Fruit fly (Drosophila melanogaster) whole organism, embryonic: Measurements from ENCODE around the gene mRpL20.

Source experiments
- Atf3 ChIP-seq: fragments of 200-800 bp; sonication (Bioruptor generic); optimal IDR thresholded peaks from 3 replicates; lab custom pipeline; 2016; ENCODE audit warnings: missing biosample characterization, missing genetic modification characterization
- Awh ChIP-seq: fragments of 200-800 bp; sonication (Bioruptor generic); IDR thresholded peaks from 2 replicates; pipeline ENCODE4, ENCODE4 v1.3.6; 2022; ENCODE audit warnings: missing biosample characterization, missing genetic modification characterization
- CG11398 ChIP-seq: fragments of 200-800 bp; sonication (Bioruptor generic); optimal IDR thresholded peaks from 2 replicates; lab custom pipeline; 2016; ENCODE audit warnings: missing biosample characterization, missing genetic modification characterization
- CG11695 ChIP-seq: fragments of 200-800 bp; sonication (Bioruptor generic); IDR thresholded peaks from 3 replicates; pipeline ENCODE4 v1.3.6; 2022; ENCODE audit warnings: missing biosample characterization, missing genetic modification characterization
- CG12071 ChIP-seq: fragments of 200-800 bp; sonication (Bioruptor generic); optimal IDR thresholded peaks from 3 replicates; lab custom pipeline; 2018; ENCODE audit warnings: missing biosample characterization, mild to moderate bottlenecking, missing genetic modification characterization
- CG12744 ChIP-seq: fragments of 200-800 bp; sonication (Bioruptor generic); optimal IDR thresholded peaks from 2 replicates; lab custom pipeline; 2016; ENCODE audit warnings: missing biosample characterization, missing genetic modification characterization
- CG13624 ChIP-seq: fragments of 200-800 bp; sonication (Bioruptor generic); optimal IDR thresholded peaks from 2 replicates; lab custom pipeline; 2016; ENCODE audit warnings: missing biosample characterization, missing genetic modification characterization
- CG13894 ChIP-seq: fragments of 200-800 bp; sonication (Bioruptor generic); optimal IDR thresholded peaks from 3 replicates; lab custom pipeline; 2018; ENCODE audit warnings: missing biosample characterization, mild to moderate bottlenecking, missing genetic modification characterization, moderate library complexity
- CG17912 ChIP-seq: fragments of 200-800 bp; sonication (Bioruptor generic); optimal IDR thresholded peaks from 2 replicates; lab custom pipeline; 2018; ENCODE audit warnings: missing biosample characterization, mild to moderate bottlenecking, missing genetic modification characterization
- CG18011 ChIP-seq: fragments of 200-800 bp; sonication (Bioruptor generic); optimal IDR thresholded peaks from 2 replicates; lab custom pipeline; 2017; ENCODE audit warnings: missing biosample characterization, missing genetic modification characterization, mild to moderate bottlenecking, moderate library complexity, missing genotype
- CG2678 ChIP-seq: fragments of 200-800 bp; sonication (Bioruptor generic); optimal IDR thresholded peaks from 3 replicates; lab custom pipeline; 2019; ENCODE audit warnings: missing biosample characterization, mild to moderate bottlenecking, missing genetic modification characterization, moderate library complexity
- CG33213 ChIP-seq: fragments of 200-800 bp; sonication (Bioruptor generic); optimal IDR thresholded peaks from 3 replicates; lab custom pipeline; 2016; ENCODE audit warnings: missing biosample characterization, missing genetic modification characterization
- CG3407 ChIP-seq: fragments of 200-800 bp; sonication (Bioruptor generic); optimal IDR thresholded peaks from 2 replicates; lab custom pipeline; 2018; ENCODE audit warnings: missing biosample characterization, mild to moderate bottlenecking, missing genetic modification characterization
- CG3995 ChIP-seq: fragments of 200-800 bp; sonication (Bioruptor generic); optimal IDR thresholded peaks from 3 replicates; lab custom pipeline; 2016; ENCODE audit warnings: missing biosample characterization, missing genetic modification characterization
- CG42726 ChIP-seq: fragments of 200-800 bp; sonication (Bioruptor generic); IDR thresholded peaks from 2 replicates; pipeline ENCODE4 v1.3.6; 2022; ENCODE audit warnings: missing biosample characterization, missing genetic modification characterization; ENCODE audit not compliant: partially characterized antibody
- CG6791 ChIP-seq: fragments of 200-800 bp; sonication (Bioruptor generic); IDR thresholded peaks from 3 replicates; pipeline ENCODE4 v1.3.6; 2022; ENCODE audit warnings: missing biosample characterization, missing genetic modification characterization; ENCODE audit not compliant: partially characterized antibody
- CG8281 ChIP-seq: fragments of 200-800 bp; sonication (Bioruptor generic); optimal IDR thresholded peaks from 2 replicates; lab custom pipeline; 2018; ENCODE audit warnings: missing biosample characterization, mild to moderate bottlenecking, missing genetic modification characterization, moderate library complexity
- CG8388 ChIP-seq: fragments of 200-800 bp; sonication (Bioruptor generic); optimal IDR thresholded peaks from 2 replicates; lab custom pipeline; 2019; ENCODE audit warnings: missing biosample characterization, mild to moderate bottlenecking, missing genetic modification characterization, moderate library complexity
- CoRest ChIP-seq: fragments of 200-800 bp; sonication (Bioruptor generic); optimal IDR thresholded peaks from 3 replicates; lab custom pipeline; 2018; ENCODE audit warnings: missing biosample characterization, mild to moderate bottlenecking, missing genetic modification characterization, moderate library complexity
- Deaf1 ChIP-seq: fragments of 200-800 bp; optimal IDR thresholded peaks from 3 replicates; lab custom pipeline; 2019; ENCODE audit warnings: missing biosample characterization, mild to moderate bottlenecking, missing genetic modification characterization, moderate library complexity
- Dll ChIP-seq: fragments of 200-800 bp; sonication (Bioruptor generic); IDR thresholded peaks from 4 replicates; pipeline ENCODE4 v1.3.6; 2022; ENCODE audit warnings: missing biosample characterization, missing genetic modification characterization; ENCODE audit not compliant: partially characterized antibody
- Dp ChIP-seq: fragments of 200-800 bp; sonication (Bioruptor generic); optimal IDR thresholded peaks from 2 replicates; lab custom pipeline; 2018; ENCODE audit warnings: missing biosample characterization, mild to moderate bottlenecking, missing genetic modification characterization, moderate library complexity
- Eip74EF ChIP-seq, 2 experiments: fragments of 200-800 bp in 1 of 2; fragments of >200 bp in 1 of 2; sonication (Bioruptor generic) in 1 of 2; optimal IDR thresholded peaks; 2 replicates each; lab custom pipeline; 2017 to 2019; ENCODE audit warnings: missing biosample characterization in 2 of 2, missing genetic modification characterization in 2 of 2, mild to moderate bottlenecking in 1 of 2, moderate library complexity in 1 of 2
- HmgD ChIP-seq: fragments of 200-800 bp; sonication (Bioruptor generic); optimal IDR thresholded peaks from 3 replicates; lab custom pipeline; 2016; ENCODE audit warnings: missing biosample characterization, missing genetic modification characterization
- Hr3 ChIP-seq: fragments of 200-800 bp; sonication (Bioruptor generic); optimal IDR thresholded peaks from 3 replicates; lab custom pipeline; 2016; ENCODE audit warnings: missing biosample characterization, missing genetic modification characterization
- NK7.1 ChIP-seq: fragments of 200-800 bp; sonication (Bioruptor generic); optimal IDR thresholded peaks from 3 replicates; lab custom pipeline; 2016; ENCODE audit warnings: missing biosample characterization, missing genetic modification characterization
- Optix ChIP-seq: fragments of 200-800 bp; sonication (Bioruptor generic); IDR thresholded peaks from 3 replicates; pipeline ENCODE4 v1.3.6; 2022; ENCODE audit warnings: missing biosample characterization, missing genetic modification characterization
- Side ChIP-seq: fragments of 200-800 bp; sonication (Bioruptor generic); optimal IDR thresholded peaks from 2 replicates; lab custom pipeline; 2016; ENCODE audit warnings: missing biosample characterization, missing genetic modification characterization
- Sox100B ChIP-seq: fragments of 200-800 bp; sonication (Bioruptor generic); optimal IDR thresholded peaks from 3 replicates; lab custom pipeline; 2018; ENCODE audit warnings: missing biosample characterization, mild to moderate bottlenecking, missing genetic modification characterization
- Tbp ChIP-seq: fragments of >200 bp; optimal IDR thresholded peaks from 2 replicates; lab custom pipeline; 2018; ENCODE audit warnings: missing biosample characterization, missing genetic modification characterization
- croc ChIP-seq: fragments of 200-800 bp; sonication (Bioruptor generic); conservative IDR thresholded peaks from 3 replicates; pipeline ENCODE4 v1.3.6; 2022; ENCODE audit warnings: missing biosample characterization, missing genetic modification characterization
- crol ChIP-seq: fragments of 200-800 bp; sonication (Bioruptor generic); IDR thresholded peaks from 2 replicates; pipeline ENCODE4 v1.3.6; 2022; ENCODE audit warnings: missing biosample characterization, missing genetic modification characterization
- dimm ChIP-seq: fragments of 200-800 bp; sonication (Bioruptor generic); IDR thresholded peaks from 2 replicates; pipeline ENCODE4 v1.3.6; 2022; ENCODE audit warnings: missing biosample characterization, missing genetic modification characterization
- fd3F ChIP-seq: fragments of 200-800 bp; sonication (Bioruptor generic); optimal IDR thresholded peaks from 2 replicates; lab custom pipeline; 2018; ENCODE audit warnings: missing biosample characterization, mild to moderate bottlenecking, missing genetic modification characterization, moderate library complexity
- gcm2 ChIP-seq: fragments of 200-800 bp; sonication (Bioruptor generic); optimal IDR thresholded peaks from 2 replicates; lab custom pipeline; 2016; ENCODE audit warnings: missing biosample characterization, missing genetic modification characterization
- hbn ChIP-seq: fragments of 200-800 bp; sonication (Bioruptor generic); IDR thresholded peaks from 2 replicates; pipeline ENCODE4 v1.3.6; 2022; ENCODE audit warnings: missing biosample characterization, missing genetic modification characterization; ENCODE audit not compliant: partially characterized antibody
- insv ChIP-seq, 2 experiments: fragments of 200-800 bp; sonication (Bioruptor generic); optimal IDR thresholded peaks; 3 replicates each; lab custom pipeline; 2016 to 2018; ENCODE audit warnings: missing biosample characterization in 2 of 2, missing genetic modification characterization in 2 of 2
- kah ChIP-seq: fragments of 200-800 bp; sonication (Bioruptor generic); optimal IDR thresholded peaks from 2 replicates; lab custom pipeline; 2018; ENCODE audit warnings: missing biosample characterization, mild to moderate bottlenecking, missing genetic modification characterization
- kay ChIP-seq: fragments of 200-800 bp; sonication (Bioruptor generic); optimal IDR thresholded peaks from 2 replicates; lab custom pipeline; 2016; ENCODE audit warnings: missing biosample characterization, missing genetic modification characterization
- lmd ChIP-seq: fragments of 200-800 bp; sonication (Bioruptor generic); IDR thresholded peaks from 2 replicates; pipeline ENCODE4 v1.3.6; 2022; ENCODE audit warnings: missing biosample characterization, missing genetic modification characterization
- luna ChIP-seq: fragments of 200-800 bp; sonication (Bioruptor generic); optimal IDR thresholded peaks from 2 replicates; lab custom pipeline; 2016; ENCODE audit warnings: missing biosample characterization, missing genetic modification characterization
- otp ChIP-seq: fragments of 200-800 bp; sonication (Bioruptor generic); IDR thresholded peaks from 3 replicates; pipeline ENCODE4, ENCODE4 v1.3.6; 2022; ENCODE audit warnings: missing biosample characterization, missing genetic modification characterization
- p53 ChIP-seq: fragments of 200-800 bp; sonication (Bioruptor generic); optimal IDR thresholded peaks from 2 replicates; lab custom pipeline; 2016; ENCODE audit warnings: missing biosample characterization, missing genetic modification characterization
- pho ChIP-seq: fragments of 200-800 bp; sonication (Bioruptor generic); optimal IDR thresholded peaks from 2 replicates; lab custom pipeline; 2016; ENCODE audit warnings: missing biosample characterization, missing genetic modification characterization
- ro ChIP-seq: fragments of 200-800 bp; sonication (Bioruptor generic); IDR thresholded peaks from 2 replicates; pipeline ENCODE4 v1.3.6; 2022; ENCODE audit warnings: missing biosample characterization, missing genetic modification characterization
- run ChIP-seq: fragments of 200-800 bp; sonication (Bioruptor generic); optimal IDR thresholded peaks from 3 replicates; lab custom pipeline; 2018; ENCODE audit warnings: missing biosample characterization, mild to moderate bottlenecking, missing genetic modification characterization
- sens ChIP-seq: fragments of 200-800 bp; sonication (Bioruptor generic); peaks from one replicate; lab custom pipeline; 2016; ENCODE audit warnings: missing biosample characterization, missing genetic modification characterization
- sna ChIP-seq: fragments of 200-800 bp; sonication (Bioruptor generic); IDR thresholded peaks from 2 replicates; pipeline ENCODE4 v1.3.6; 2022; ENCODE audit warnings: missing biosample characterization, missing genetic modification characterization; ENCODE audit not compliant: partially characterized antibody
- sr ChIP-seq: fragments of 200-800 bp; sonication (Bioruptor generic); IDR thresholded peaks from 3 replicates; pipeline ENCODE4 v1.3.6; 2022; ENCODE audit warnings: missing biosample characterization, missing genetic modification characterization
- tgo ChIP-seq: fragments of 200-800 bp; sonication (Bioruptor generic); IDR thresholded peaks from 3 replicates; pipeline ENCODE4 v1.3.6; 2022; ENCODE audit warnings: missing biosample characterization, missing genetic modification characterization
- vvl ChIP-seq: fragments of 200-800 bp; sonication (Bioruptor generic); IDR thresholded peaks from 2 replicates; pipeline ENCODE4 v1.3.6; 2022; ENCODE audit warnings: missing biosample characterization, missing genetic modification characterization

The mRpL20 gene

dm6 chr3L:13044335-13044814 is 26.7 kb upstream of the mRpL20 start, which contains the start of gene Syx13 (continued):
- TF ChIP-seq CG17912: no peak
- peak; percentile 80 for TF ChIP-seq Dp (GFP tag; lab: Kevin White, UChicago)
- peak; percentile 57 for TF ChIP-seq Deaf1
- no peak for TF ChIP-seq CG12744 (GFP tag; lab: Kevin White, UChicago)
- TF ChIP-seq CG33213 (GFP tag; lab: Kevin White, UChicago): no peak
- no peak for TF ChIP-seq Tbp (GFP tag; lab: Kevin White, UChicago)
- TF ChIP-seq crol (GFP tag; lab: Robert Waterston, UW): peak; percentile 92
- no peak for TF ChIP-seq Sox100B (GFP tag; lab: Kevin White, UChicago)
- peak; percentile 40 for TF ChIP-seq CG13894 (tag; lab: Kevin White, UChicago)
- no peak for TF ChIP-seq dimm (GFP tag; lab: Robert Waterston, UW)
- no peak for TF ChIP-seq Atf3 (GFP tag; lab: Kevin White, UChicago)
- no peak for TF ChIP-seq gcm2 (GFP tag; lab: Kevin White, UChicago)
- peak; percentile 25 for TF ChIP-seq HmgD (GFP tag; lab: Kevin White, UChicago)
- TF ChIP-seq vvl (GFP tag; lab: Robert Waterston, UW): peak; percentile 46
- peak; percentile 57 for TF ChIP-seq kay
- TF ChIP-seq hbn (GFP tag; lab: Robert Waterston, UW): peak; percentile 73
- no peak for TF ChIP-seq Optix (GFP tag; lab: Robert Waterston, UW)
- no peak for TF ChIP-seq lmd (GFP tag; lab: Robert Waterston, UW)
- peak; percentile 76 for TF ChIP-seq Dll (GFP tag; lab: Robert Waterston, UW)
- TF ChIP-seq sna (GFP tag; lab: Robert Waterston, UW): peak; percentile 78
- TF ChIP-seq Eip74EF (GFP tag; optimal IDR thresholded peaks at IDR 0.05; lab: Kevin White, UChicago): peak in 1 of 2 experiments; percentile 57
- no peak for TF ChIP-seq CG3407 (GFP tag; lab: Kevin White, UChicago)
- no peak for TF ChIP-seq luna (GFP tag; lab: Kevin White, UChicago)
- no peak for TF ChIP-seq CG8281 (tag; lab: Kevin White, UChicago)
- TF ChIP-seq fd3F (GFP tag; lab: Kevin White, UChicago): no peak
- TF ChIP-seq CG12071 (GFP tag; lab: Kevin White, UChicago): no peak
- TF ChIP-seq CG42726: peak; percentile 77
- no peak for TF ChIP-seq CG11398
- no peak for TF ChIP-seq NK7.1 (GFP tag; lab: Kevin White, UChicago)
- no peak for TF ChIP-seq Side (GFP tag; lab: Kevin White, UChicago)
- no peak for TF ChIP-seq insv (GFP tag; optimal IDR thresholded peaks at IDR 0.05; lab: Kevin White, UChicago)
- TF ChIP-seq kah: no peak
- no peak for TF ChIP-seq Hr3 (GFP tag; lab: Kevin White, UChicago)
- TF ChIP-seq CoRest: peak; percentile 32
- TF ChIP-seq otp (GFP tag; lab: Robert Waterston, UW): no peak
- TF ChIP-seq CG8388: no peak
- no peak for TF ChIP-seq CG3995 (GFP tag; lab: Kevin White, UChicago)
- TF ChIP-seq sens (GFP tag; lab: Kevin White, UChicago): peak; percentile 25
- peak; percentile 45 for TF ChIP-seq CG2678 (tag; lab: Kevin White, UChicago)
- no peak for TF ChIP-seq Awh (GFP tag; lab: Robert Waterston, UW)
- TF ChIP-seq CG13624 (GFP tag; lab: Kevin White, UChicago): no peak
- 0 out of 3 replicates have a peak, but pooled peaks have one; percentile 14 for TF ChIP-seq CG11695 (GFP tag; lab: Robert Waterston, UW)
- TF ChIP-seq CG18011: no peak
- TF ChIP-seq croc (GFP tag; lab: Robert Waterston, UW): no peak
- no peak for TF ChIP-seq ro (GFP tag; lab: Robert Waterston, UW)
- TF ChIP-seq tgo (GFP tag; lab: Robert Waterston, UW): no peak
- peak; percentile 73 for TF ChIP-seq CG6791 (GFP tag; lab: Robert Waterston, UW)
- TF ChIP-seq p53 (GFP tag; lab: Kevin White, UChicago): no peak
- no peak for TF ChIP-seq run (tag; lab: Kevin White, UChicago)
- no peak for TF ChIP-seq pho (GFP tag; lab: Kevin White, UChicago)
- TF ChIP-seq sr: peak; percentile 59; the same call in 1 of the 3 replicates
